Fruit fly (Drosophila melanogaster) whole organism, embryonic: Measurements from ENCODE around the gene zye.

ENCODE experiments used
- Atf3 ChIP-seq: fragments of 200-800 bp; sonication (Bioruptor generic); optimal IDR thresholded peaks from 3 replicates; lab custom pipeline; 2016; ENCODE audit warnings: missing biosample characterization, missing genetic modification characterization
- CG11247 ChIP-seq: fragments of 200-800 bp; sonication (Bioruptor generic); IDR thresholded peaks from 2 replicates; pipeline ENCODE4 v1.3.6; 2022; ENCODE audit warnings: missing biosample characterization, missing genetic modification characterization
- CG12155 ChIP-seq: fragments of 200-800 bp; sonication (Bioruptor generic); optimal IDR thresholded peaks from 3 replicates; lab custom pipeline; 2016; ENCODE audit warnings: missing biosample characterization, missing genetic modification characterization
- CG12219 ChIP-seq: fragments of 200-800 bp; sonication (Bioruptor generic); optimal IDR thresholded peaks from 3 replicates; lab custom pipeline; 2018; ENCODE audit warnings: missing biosample characterization, mild to moderate bottlenecking, missing genetic modification characterization
- CG13624 ChIP-seq: fragments of 200-800 bp; sonication (Bioruptor generic); optimal IDR thresholded peaks from 2 replicates; lab custom pipeline; 2016; ENCODE audit warnings: missing biosample characterization, missing genetic modification characterization
- CG14014 ChIP-seq: fragments of 200-800 bp; sonication (Bioruptor generic); IDR thresholded peaks from 2 replicates; pipeline ENCODE4 v1.3.6; 2022; ENCODE audit warnings: missing biosample characterization, missing genetic modification characterization
- CG15601 ChIP-seq: fragments of 200-800 bp; sonication (Bioruptor generic); optimal IDR thresholded peaks from 3 replicates; lab custom pipeline; 2019; ENCODE audit warnings: missing biosample characterization, mild to moderate bottlenecking, missing genetic modification characterization, moderate library complexity
- CG16813 ChIP-seq: fragments of 200-800 bp; sonication (Bioruptor generic); IDR thresholded peaks from 3 replicates; pipeline ENCODE4 v1.3.6; 2022; ENCODE audit warnings: missing biosample characterization, missing genetic modification characterization; ENCODE audit not compliant: partially characterized antibody
- CG17359 ChIP-seq: fragments of 200-800 bp; sonication (Bioruptor generic); optimal IDR thresholded peaks from 3 replicates; lab custom pipeline; 2018; ENCODE audit warnings: missing biosample characterization, mild to moderate bottlenecking, missing genetic modification characterization, moderate library complexity
- CG1832 ChIP-seq: fragments of 200-800 bp; sonication (Bioruptor generic); optimal IDR thresholded peaks from 2 replicates; lab custom pipeline; 2017; ENCODE audit warnings: missing biosample characterization, mild to moderate bottlenecking, missing genetic modification characterization, inconsistent platforms
- CG30020 ChIP-seq: fragments of 200-800 bp; optimal IDR thresholded peaks from 2 replicates; lab custom pipeline; 2019; ENCODE audit warnings: missing biosample characterization, mild to moderate bottlenecking, missing genetic modification characterization, moderate library complexity
- CG33213 ChIP-seq: fragments of 200-800 bp; sonication (Bioruptor generic); optimal IDR thresholded peaks from 3 replicates; lab custom pipeline; 2016; ENCODE audit warnings: missing biosample characterization, missing genetic modification characterization
- CG33557 ChIP-seq: fragments of 200-800 bp; sonication (Bioruptor generic); optimal IDR thresholded peaks from 2 replicates; lab custom pipeline; 2019; ENCODE audit warnings: missing biosample characterization, mild to moderate bottlenecking, missing genetic modification characterization, moderate library complexity
- CG34422 ChIP-seq: fragments of 200-800 bp; sonication (Bioruptor generic); IDR thresholded peaks from 3 replicates; pipeline ENCODE4 v1.3.6; 2022; ENCODE audit warnings: missing biosample characterization, missing genetic modification characterization
- CG7745 ChIP-seq: fragments of 200-800 bp; sonication (Bioruptor generic); optimal IDR thresholded peaks from 2 replicates; lab custom pipeline; 2018; ENCODE audit warnings: missing biosample characterization, mild to moderate bottlenecking, missing genetic modification characterization, moderate library complexity
- CG7786 ChIP-seq: fragments of 200-800 bp; sonication (Bioruptor generic); optimal IDR thresholded peaks from 2 replicates; lab custom pipeline; 2016; ENCODE audit warnings: missing biosample characterization, missing genetic modification characterization
- CG9609 ChIP-seq: fragments of 200-800 bp; sonication (Bioruptor generic); optimal IDR thresholded peaks from 3 replicates; lab custom pipeline; 2016; ENCODE audit warnings: missing biosample characterization, missing genetic modification characterization
- CG9727 ChIP-seq: fragments of 200-800 bp; sonication (Bioruptor generic); optimal IDR thresholded peaks from 3 replicates; lab custom pipeline; 2017; ENCODE audit warnings: missing biosample characterization, mild to moderate bottlenecking, missing genetic modification characterization
- D ChIP-seq, 2 experiments: fragments of 200-800 bp in 1 of 2; fragments of >200 bp in 1 of 2; sonication (Bioruptor generic) in 1 of 2; optimal IDR thresholded peaks; 2 replicates in 1 of 2; 3 replicates in 1 of 2; lab custom pipeline; 2017; ENCODE audit warnings: mild to moderate bottlenecking in 1 of 2, missing biosample characterization in 1 of 2, missing genetic modification characterization in 1 of 2, missing genetic modification reagents in 1 of 2
- Dll ChIP-seq: fragments of 200-800 bp; sonication (Bioruptor generic); IDR thresholded peaks from 4 replicates; pipeline ENCODE4 v1.3.6; 2022; ENCODE audit warnings: missing biosample characterization, missing genetic modification characterization; ENCODE audit not compliant: partially characterized antibody
- E2f2 ChIP-seq: fragments of 200-800 bp; sonication (Bioruptor generic); IDR thresholded peaks from 2 replicates; pipeline ENCODE4 v1.3.6; 2022; ENCODE audit warnings: missing biosample characterization, missing genetic modification characterization
- Elba2 ChIP-seq: fragments of 200-800 bp; sonication (Bioruptor generic); optimal IDR thresholded peaks from 3 replicates; lab custom pipeline; 2016; ENCODE audit warnings: missing biosample characterization, missing genetic modification characterization
- Gsc ChIP-seq: fragments of 200-800 bp; sonication (Bioruptor generic); IDR thresholded peaks from 2 replicates; pipeline ENCODE4 v1.3.6; 2022; ENCODE audit warnings: missing biosample characterization, missing genetic modification characterization
- Hmx ChIP-seq: fragments of 200-800 bp; sonication (Bioruptor generic); optimal IDR thresholded peaks from 2 replicates; lab custom pipeline; 2016; ENCODE audit warnings: missing biosample characterization, missing genetic modification characterization
- Hsf ChIP-seq: fragments of 200-800 bp; sonication (Bioruptor generic); optimal IDR thresholded peaks from 3 replicates; lab custom pipeline; 2016; ENCODE audit warnings: missing biosample characterization, missing genetic modification characterization
- Kr ChIP-seq: fragments of 200-800 bp; sonication (Bioruptor generic); optimal IDR thresholded peaks from 2 replicates; lab custom pipeline; 2017; ENCODE audit warnings: missing biosample characterization, mild to moderate bottlenecking, missing genetic modification characterization
- Myb ChIP-seq: fragments of 200-800 bp; sonication (Bioruptor generic); optimal IDR thresholded peaks from 2 replicates; lab custom pipeline; 2016; ENCODE audit warnings: missing biosample characterization, missing genetic modification characterization
- Ptx1 ChIP-seq: fragments of 200-800 bp; sonication (Bioruptor generic); IDR thresholded peaks from 2 replicates; pipeline ENCODE4 v1.3.6; 2022; ENCODE audit warnings: missing biosample characterization, missing genetic modification characterization
- Scr ChIP-seq: fragments of 200-800 bp; sonication (Bioruptor generic); IDR thresholded peaks from 2 replicates; pipeline ENCODE4 v1.3.6; 2022; ENCODE audit warnings: missing biosample characterization, missing genetic modification characterization; ENCODE audit not compliant: partially characterized antibody
- Sry-β ChIP-seq: fragments of 200-800 bp; sonication (Bioruptor generic); optimal IDR thresholded peaks from 2 replicates; lab custom pipeline; 2018; ENCODE audit warnings: missing biosample characterization, mild to moderate bottlenecking, missing genetic modification characterization, moderate library complexity
- Stat92E ChIP-seq, 3 experiments: fragments of >200 bp in 2 of 3; fragments of 200-800 bp in 1 of 3; sonication (Bioruptor generic) in 1 of 3; optimal IDR thresholded peaks; 2 replicates each; lab custom pipeline; 2017 to 2019; ENCODE audit warnings: missing biosample characterization in 3 of 3, missing genetic modification characterization in 3 of 3, mild to moderate bottlenecking in 1 of 3, moderate library complexity in 1 of 3
- Trl ChIP-seq, 3 experiments: fragments of >200 bp in 2 of 3; fragments of 200-800 bp in 1 of 3; sonication (Bioruptor generic) in 1 of 3; optimal IDR thresholded peaks; 2 replicates in 1 of 3; 3 replicates in 2 of 3; lab custom pipeline; 2016 to 2017; ENCODE audit warnings: missing biosample characterization in 1 of 3, missing genetic modification characterization in 1 of 3
- cad ChIP-seq: fragments of >200 bp; optimal IDR thresholded peaks from 2 replicates; lab custom pipeline; 2017; ENCODE audit warnings: missing biosample characterization, missing genetic modification characterization
- chm ChIP-seq: fragments of 200-800 bp; sonication (Bioruptor generic); IDR thresholded peaks from 2 replicates; pipeline ENCODE4 v1.3.6; 2022; ENCODE audit warnings: missing biosample characterization, missing genetic modification characterization
- crol ChIP-seq: fragments of 200-800 bp; sonication (Bioruptor generic); IDR thresholded peaks from 2 replicates; pipeline ENCODE4 v1.3.6; 2022; ENCODE audit warnings: missing biosample characterization, missing genetic modification characterization
- danr ChIP-seq: fragments of 200-800 bp; sonication (Bioruptor generic); IDR thresholded peaks from 2 replicates; pipeline ENCODE4 v1.3.6; 2022; ENCODE audit warnings: missing biosample characterization, missing genetic modification characterization
- fd102C ChIP-seq: fragments of 200-800 bp; sonication (Bioruptor generic); optimal IDR thresholded peaks from 2 replicates; lab custom pipeline; 2018; ENCODE audit warnings: missing biosample characterization, mild to moderate bottlenecking, missing genetic modification characterization, moderate library complexity
- gcm ChIP-seq: fragments of 200-800 bp; sonication (Bioruptor generic); optimal IDR thresholded peaks from 2 replicates; lab custom pipeline; 2019; ENCODE audit warnings: missing biosample characterization, mild to moderate bottlenecking, missing genetic modification characterization, moderate library complexity
- gsb-n ChIP-seq: fragments of 200-800 bp; sonication (Bioruptor generic); optimal IDR thresholded peaks from 3 replicates; lab custom pipeline; 2018; ENCODE audit warnings: missing biosample characterization, mild to moderate bottlenecking, missing genetic modification characterization
- jing ChIP-seq: fragments of 200-800 bp; sonication (Bioruptor generic); optimal IDR thresholded peaks from 2 replicates; lab custom pipeline; 2018; ENCODE audit warnings: missing biosample characterization, mild to moderate bottlenecking, missing genetic modification characterization
- rib ChIP-seq: fragments of 200-800 bp; sonication (Bioruptor generic); IDR thresholded peaks from 2 replicates; pipeline ENCODE4 v1.3.6; 2022; ENCODE audit warnings: missing biosample characterization, missing genetic modification characterization
- sd ChIP-seq: fragments of 200-800 bp; sonication (Bioruptor generic); optimal IDR thresholded peaks from 3 replicates; lab custom pipeline; 2018; ENCODE audit warnings: missing biosample characterization, mild to moderate bottlenecking, missing genetic modification characterization, moderate library complexity
- sim ChIP-seq: fragments of 200-800 bp; sonication (Bioruptor generic); IDR thresholded peaks from 2 replicates; pipeline ENCODE4 v1.3.6; 2022; ENCODE audit warnings: missing biosample characterization, missing genetic modification characterization
- so ChIP-seq: fragments of 200-800 bp; sonication (Bioruptor generic); IDR thresholded peaks from 3 replicates; pipeline ENCODE4 v1.3.6; 2022; ENCODE audit warnings: missing biosample characterization, missing genetic modification characterization
- sr ChIP-seq: fragments of 200-800 bp; sonication (Bioruptor generic); IDR thresholded peaks from 3 replicates; pipeline ENCODE4 v1.3.6; 2022; ENCODE audit warnings: missing biosample characterization, missing genetic modification characterization
- sug ChIP-seq: fragments of 200-800 bp; optimal IDR thresholded peaks from 2 replicates; lab custom pipeline; 2019; ENCODE audit warnings: missing biosample characterization, mild to moderate bottlenecking, missing genetic modification characterization, moderate library complexity
- ttk ChIP-seq: fragments of 200-800 bp; sonication (Bioruptor generic); IDR thresholded peaks from 2 replicates; pipeline ENCODE4 v2.1.2; 2022; ENCODE audit warnings: missing biosample characterization, missing genetic modification characterization
- usp ChIP-seq: fragments of >200 bp; optimal IDR thresholded peaks from 2 replicates; lab custom pipeline; 2017; ENCODE audit warnings: missing biosample characterization, missing genetic modification characterization
- wdn ChIP-seq: fragments of 200-800 bp; sonication (Bioruptor generic); IDR thresholded peaks from 2 replicates; pipeline ENCODE4 v1.3.6; 2022; ENCODE audit warnings: missing biosample characterization, missing genetic modification characterization
- z ChIP-seq: fragments of 200-800 bp; sonication (Bioruptor generic); IDR thresholded peaks from 3 replicates; pipeline ENCODE4 v1.3.6; 2022; ENCODE audit warnings: missing biosample characterization, missing genetic modification characterization
- zen2 ChIP-seq: fragments of 200-800 bp; sonication (Bioruptor generic); IDR thresholded peaks from 3 replicates; pipeline ENCODE4 v1.3.6; 2022; ENCODE audit warnings: missing biosample characterization, missing genetic modification characterization; ENCODE audit not compliant: partially characterized antibody

The zye gene

dm6 chr3L:20397770-20398169 lies 15.6 kb upstream of the zye start (continued):
- TF ChIP-seq CG7786 (GFP tag; lab: Kevin White, UChicago) (no peak), CG12219 (GFP tag; lab: Kevin White, UChicago) (no peak), CG9727 (GFP tag; lab: Kevin White, UChicago) (no peak), crol (GFP tag; lab: Robert Waterston, UW) (peak; percentile 90), Gsc (GFP tag; lab: Robert Waterston, UW) (no peak), CG11247 (GFP tag; lab: Robert Waterston, UW) (no peak), CG9609 (GFP tag; lab: Kevin White, UChicago) (no peak), sr (GFP tag; lab: Robert Waterston, UW) (peak; percentile 80), sug (no peak), cad (GFP tag; lab: Kevin White, UChicago) (no peak), CG34422 (GFP tag; lab: Robert Waterston, UW) (0 out of 3 replicates have a peak, but pooled peaks have one; percentile 26), CG1832 (GFP tag; lab: Kevin White, UChicago) (no peak), CG17359 (no peak), Atf3 (GFP tag; lab: Kevin White, UChicago) (no peak), usp (GFP tag; lab: Kevin White, UChicago) (no peak), so (GFP tag; lab: Robert Waterston, UW) (no peak; the same call in 2 of the 3 replicates), sim (GFP tag; lab: Robert Waterston, UW) (no peak), Dll (GFP tag; lab: Robert Waterston, UW) (no peak), Kr (GFP tag; lab: Kevin White, UChicago) (no peak), CG13624 (no peak), Sry-β (GFP tag; lab: Kevin White, UChicago) (no peak), CG16813 (GFP tag; lab: Robert Waterston, UW) (no peak), CG14014 (GFP tag; lab: Robert Waterston, UW) (no peak), gsb-n (tag; lab: Kevin White, UChicago) (no peak), chm (peak; percentile 31; the same call in 1 of the 2 replicates), sd (tag; lab: Kevin White, UChicago) (no peak), CG33213 (GFP tag; lab: Kevin White, UChicago) (no peak), Trl (optimal IDR thresholded peaks at IDR 0.05; lab: Kevin White, UChicago) (peak in 1 of 2 experiments; percentile 18), Trl (GFP tag; optimal IDR thresholded peaks at IDR 0.05; lab: Kevin White, UChicago) (no peak), Hsf (no peak), Hmx (GFP tag; lab: Kevin White, UChicago) (no peak), CG7745 (tag; lab: Kevin White, UChicago) (no peak), ttk (GFP tag; lab: Robert Waterston, UW) (no peak), CG33557 (no peak), z (GFP tag; lab: Robert Waterston, UW) (peak; percentile 54; the same call in 1 of the 3 replicates), D (optimal IDR thresholded peaks at IDR 0.05; lab: Kevin White, UChicago) (no peak), D (GFP tag; optimal IDR thresholded peaks at IDR 0.05; lab: Kevin White, UChicago) (no peak), wdn (GFP tag; lab: Robert Waterston, UW) (no peak), danr (GFP tag; lab: Robert Waterston, UW) (no peak), jing (GFP tag; lab: Kevin White, UChicago) (no peak), CG12155 (GFP tag; lab: Kevin White, UChicago) (no peak), Scr (GFP tag; lab: Robert Waterston, UW) (no peak), E2f2 (no peak), rib (GFP tag; lab: Robert Waterston, UW) (peak; percentile 58; the same call in 1 of the 2 replicates), Stat92E (GFP tag; optimal IDR thresholded peaks at IDR 0.05; lab: Kevin White, UChicago) (no peak), CG30020 (tag; lab: Kevin White, UChicago) (no peak), fd102C (GFP tag; lab: Kevin White, UChicago) (no peak), Myb (GFP tag; lab: Kevin White, UChicago) (no peak), Ptx1 (GFP tag; lab: Robert Waterston, UW) (no peak), CG15601 (tag; lab: Kevin White, UChicago) (no peak), Elba2 (GFP tag; lab: Kevin White, UChicago) (no peak), gcm (GFP tag; lab: Kevin White, UChicago) (no peak), zen2 (GFP tag; lab: Robert Waterston, UW) (peak; percentile 50; the same call in 1 of the 3 replicates)
